Worm (Caenorhabditis elegans): Measurements from ENCODE around the gene spop-1.
A peak's percentile ranks its signal among the peaks of the same experiment; 100 is the strongest.

The spop-1 gene

DNA sequence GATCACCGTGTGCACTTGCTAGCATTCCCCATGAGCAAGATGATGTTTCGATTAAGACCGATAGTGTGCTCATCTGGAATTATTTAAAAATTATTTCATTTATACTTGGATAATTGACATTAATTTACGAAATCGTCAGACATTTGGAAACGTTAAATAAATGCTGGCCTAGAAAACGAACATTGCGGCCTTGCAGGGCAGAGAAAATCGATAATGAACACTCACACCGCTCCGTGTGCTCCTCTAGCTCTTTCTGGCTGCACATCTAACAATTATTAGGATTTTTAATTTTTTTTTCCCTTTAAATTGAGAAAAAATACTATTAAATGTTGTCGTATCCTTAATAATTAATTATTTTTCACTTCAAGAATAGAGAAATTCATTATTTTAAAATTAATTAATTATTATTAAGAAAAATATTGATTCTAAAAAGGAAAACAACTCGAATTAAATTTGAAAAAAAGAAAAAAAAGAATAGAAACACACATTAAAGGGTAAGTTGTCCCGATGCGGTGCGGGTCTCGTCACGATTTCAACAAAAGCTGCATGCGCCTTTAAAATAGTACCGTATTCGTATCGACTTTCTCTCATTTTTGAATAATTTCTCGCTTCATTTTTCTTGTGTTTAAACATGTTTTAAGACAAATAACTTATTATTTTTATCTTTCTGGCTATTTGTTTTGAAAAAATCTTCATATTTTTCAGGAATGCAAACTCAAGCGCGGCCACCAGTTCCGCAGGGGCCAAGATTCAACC lies 22.4 kb upstream of the spop-1 start, which contains the start of the genes gtf-2H3 and ham-3 (continued):
- no peak for TF ChIP-seq unc-98 (GFP tag; IDR thresholded peaks at IDR 0.05)
- no peak for TF ChIP-seq snpc-4 (tag; optimal IDR thresholded peaks at IDR 0.05)

DNA sequence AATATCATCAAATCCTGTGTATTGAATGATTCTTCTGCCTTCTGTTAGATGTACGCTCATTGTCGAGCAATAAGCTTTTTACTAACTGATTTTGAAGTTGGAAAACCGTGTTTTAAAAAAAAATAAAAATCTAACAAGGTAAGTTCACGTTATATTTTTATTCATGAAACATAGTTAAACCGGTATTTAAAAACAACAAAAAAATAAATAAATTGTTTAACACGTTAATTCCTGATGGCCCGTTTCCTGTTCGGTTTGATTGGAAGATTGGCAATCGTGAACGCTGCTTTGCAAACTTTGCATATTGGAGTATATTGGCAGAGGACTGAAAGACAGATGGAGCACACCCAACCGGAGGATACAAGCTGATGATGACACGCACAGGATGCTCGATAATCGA lies 20.9 kb upstream of the spop-1 start, which contains the start of gene ZK1128.3:
TSS of gene ZK1128.3 (minus strand) at position 101 of the 400 bp plus-strand sequence.
- no peak for TF ChIP-seq alr-1 (tag; optimal IDR thresholded peaks at IDR 0.05; ENCODE audit: borderline replicate concordance)
- TF ChIP-seq xbp-1 (tag; optimal IDR thresholded peaks at IDR 0.05), result no peak
- no peak for TF ChIP-seq F16B12.6 (tag; optimal IDR thresholded peaks at IDR 0.05)
- no peak for TF ChIP-seq tbx-2 (tag; optimal IDR thresholded peaks at IDR 0.05)
- TF ChIP-seq elt-3 (tag; optimal IDR thresholded peaks at IDR 0.05), result no peak
- no peak for TF ChIP-seq mep-1 (tag; optimal IDR thresholded peaks at IDR 0.05)
- no peak for TF ChIP-seq lin-14 (GFP tag; optimal IDR thresholded peaks at IDR 0.05)
- TF ChIP-seq pag-3 (tag; optimal IDR thresholded peaks at IDR 0.05; ENCODE audit: borderline replicate concordance, insufficient read depth), result no peak
- no peak for TF ChIP-seq fkh-4 (tag; optimal IDR thresholded peaks at IDR 0.05; ENCODE audit: borderline replicate concordance)
- TF ChIP-seq efl-3 (GFP tag; optimal IDR thresholded peaks at IDR 0.05), result no peak
- no peak for TF ChIP-seq lir-3 (tag; optimal IDR thresholded peaks at IDR 0.05; ENCODE audit: poor library complexity)
- TF ChIP-seq fkh-10 (GFP tag; optimal IDR thresholded peaks at IDR 0.05), result no peak
- no peak for TF ChIP-seq ama-1 (optimal IDR thresholded peaks at IDR 0.05)
- TF ChIP-seq zip-4 (GFP tag; optimal IDR thresholded peaks at IDR 0.05), result no peak
- TF ChIP-seq egl-13 (tag; optimal IDR thresholded peaks at IDR 0.05), result no peak
- TF ChIP-seq sptf-1 (tag; optimal IDR thresholded peaks at IDR 0.05), result no peak
- TF ChIP-seq unc-98 (GFP tag; IDR thresholded peaks at IDR 0.05), result no peak
- TF ChIP-seq unc-62 (GFP tag; optimal IDR thresholded peaks at IDR 0.05), result no peak
- no peak for TF ChIP-seq nhr-19 (GFP tag; conservative IDR thresholded peaks at IDR 0.05)
- TF ChIP-seq ceh-8 (GFP tag; optimal IDR thresholded peaks at IDR 0.05), result no peak

DNA sequence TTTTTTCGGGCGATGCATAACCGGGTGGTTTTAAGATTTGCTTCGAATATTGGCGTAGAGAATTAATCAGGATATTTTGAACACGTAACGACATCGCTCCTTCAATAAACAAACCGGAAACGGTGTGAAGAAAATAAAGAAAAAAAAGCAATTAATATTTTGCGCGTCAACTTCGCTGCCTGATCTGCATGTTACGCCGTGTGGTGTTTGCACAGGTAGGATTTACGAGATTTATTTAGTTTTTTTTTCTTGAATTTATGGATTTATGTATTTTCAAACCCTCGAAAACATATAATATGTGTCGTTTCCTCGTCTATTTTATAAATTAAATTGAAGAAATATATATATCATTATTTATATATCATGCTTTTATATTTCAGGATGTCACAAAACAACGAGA lies 16.8 kb upstream of the spop-1 start, which contains the start of the genes ZK1128.1 and mett-10:
TSS of gene ZK1128.1 (minus strand) at position 99 of the 400 bp plus-strand sequence.
TSS of gene mett-10 (plus strand) at position 375 of the 400 bp plus-strand sequence.
- TF ChIP-seq nhr-85 (tag), result peak; percentile 25
- TF ChIP-seq pax-3 (tag; optimal IDR thresholded peaks at IDR 0.05), result no peak
- TF ChIP-seq nhr-11 (tag; optimal IDR thresholded peaks at IDR 0.05), result no peak
- no peak for TF ChIP-seq nhr-77 (tag; optimal IDR thresholded peaks at IDR 0.05)
- peak; percentile 31 for TF ChIP-seq nhr-47 (tag; optimal IDR thresholded peaks at IDR 0.05)
- no peak for TF ChIP-seq swsn-7 (tag; optimal IDR thresholded peaks at IDR 0.05)
- no peak for TF ChIP-seq ces-1 (GFP tag; optimal IDR thresholded peaks at IDR 0.05)
- TF ChIP-seq grh-1 (GFP tag; IDR thresholded peaks at IDR 0.05), result no peak
- TF ChIP-seq unc-86 (tag; optimal IDR thresholded peaks at IDR 0.05), result peak; percentile 9
- no peak for TF ChIP-seq sox-4 (tag; optimal IDR thresholded peaks at IDR 0.05)
- TF ChIP-seq C04F5.9 (tag; optimal IDR thresholded peaks at IDR 0.05), result no peak
- peak; percentile 12 for TF ChIP-seq xbp-1 (tag; optimal IDR thresholded peaks at IDR 0.05)
- peak in 1 of 3 experiments; percentile 17 for TF ChIP-seq ceh-82 (tag; optimal IDR thresholded peaks at IDR 0.05)
- no peak for TF ChIP-seq mdl-1 (tag; optimal IDR thresholded peaks at IDR 0.05)
- no peak for TF ChIP-seq snpc-4 (tag; optimal IDR thresholded peaks at IDR 0.05)
- no peak for TF ChIP-seq dsc-1 (tag; optimal IDR thresholded peaks at IDR 0.05)
- peak; percentile 39 to 48 for TF ChIP-seq efl-1 (optimal IDR thresholded peaks at IDR 0.05)
- peak; percentile 62 to 94 for TF ChIP-seq efl-1 (GFP tag; optimal IDR thresholded peaks at IDR 0.05 in 1 of 2)
- no peak for TF ChIP-seq ztf-11 (tag; optimal IDR thresholded peaks at IDR 0.05)
- TF ChIP-seq sup-37 (GFP tag; optimal IDR thresholded peaks at IDR 0.05), result no peak
- TF ChIP-seq fkh-10 (GFP tag; optimal IDR thresholded peaks at IDR 0.05), result no peak
- TF ChIP-seq unc-30 (tag; optimal IDR thresholded peaks at IDR 0.05), result no peak
- no peak for TF ChIP-seq elt-3 (tag; optimal IDR thresholded peaks at IDR 0.05)
- no peak for TF ChIP-seq elt-2 (tag; optimal IDR thresholded peaks at IDR 0.05)
- no peak for TF ChIP-seq hlh-4 (tag; optimal IDR thresholded peaks at IDR 0.05)
- TF ChIP-seq rnt-1 (tag; optimal IDR thresholded peaks at IDR 0.05), result peak; percentile 17
- TF ChIP-seq dpl-1 (GFP tag; optimal IDR thresholded peaks at IDR 0.05), result peak; percentile 23 to 62 (median 41)
- no peak for TF ChIP-seq lin-39 (tag; optimal IDR thresholded peaks at IDR 0.05)
- TF ChIP-seq ceh-90 (tag; optimal IDR thresholded peaks at IDR 0.05), result no peak
- TF ChIP-seq ztf-4 (tag; optimal IDR thresholded peaks at IDR 0.05), result no peak
- no peak for TF ChIP-seq mef-2 (tag; optimal IDR thresholded peaks at IDR 0.05)
- TF ChIP-seq mep-1 (tag; optimal IDR thresholded peaks at IDR 0.05), result peak; percentile 23
